Worm (Caenorhabditis elegans): Measurements from ENCODE around the gene R11G1.7.

The R11G1.7 gene

DNA sequence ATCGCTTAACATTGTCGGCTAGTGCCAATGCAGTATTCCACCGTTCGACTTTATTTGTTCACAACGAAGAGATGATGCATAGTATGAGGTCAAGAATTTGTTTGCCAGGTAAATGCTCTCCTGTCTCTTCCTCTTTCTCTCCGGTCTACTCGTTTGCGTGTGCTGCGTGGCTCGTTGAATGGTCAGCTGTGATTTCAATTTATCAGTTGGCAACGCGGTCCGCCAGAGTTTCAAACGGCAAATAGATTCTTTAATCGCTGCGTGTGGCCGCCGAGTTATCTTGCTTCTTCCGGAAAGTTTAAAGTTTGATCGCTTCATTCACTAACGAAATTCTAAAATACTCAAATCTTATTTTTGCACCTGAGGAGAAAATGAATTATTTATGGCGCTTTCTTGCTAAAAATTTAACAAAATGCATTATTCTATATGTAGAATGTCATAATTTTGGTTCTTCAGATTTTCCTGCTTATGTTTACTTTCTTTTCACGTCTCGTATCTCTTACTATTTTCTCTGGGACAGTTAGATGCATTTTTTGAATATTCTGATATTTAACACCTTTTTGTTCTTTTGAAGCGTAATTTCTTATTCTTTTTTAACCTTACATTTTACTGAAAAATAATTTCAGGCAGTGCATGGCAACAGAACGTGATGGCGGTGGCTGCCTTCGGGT, 24.6 kb downstream of the R11G1.7 start, which contains the start of gene tsp-17:
TSS of gene tsp-17 (plus strand) at position 621 of the 671 bp plus-strand sequence.
- no peak for TF ChIP-seq tbx-2 (tag; optimal IDR thresholded peaks at IDR 0.05)
- TF ChIP-seq unc-55 (GFP tag; optimal IDR thresholded peaks at IDR 0.05) = peak; percentile 17
- TF ChIP-seq lin-11 (tag; optimal IDR thresholded peaks at IDR 0.05) = no peak
- TF ChIP-seq sox-2 (GFP tag; IDR thresholded peaks at IDR 0.05) = no peak
- no peak for TF ChIP-seq unc-86 (tag; optimal IDR thresholded peaks at IDR 0.05)
- no peak for TF ChIP-seq syd-9 (tag; optimal IDR thresholded peaks at IDR 0.05)
- TF ChIP-seq odd-2 (tag; optimal IDR thresholded peaks at IDR 0.05) = no peak
- TF ChIP-seq dmd-4 (tag; optimal IDR thresholded peaks at IDR 0.05; ENCODE audit: borderline replicate concordance) = no peak
- TF ChIP-seq pag-3 (tag; optimal IDR thresholded peaks at IDR 0.05; ENCODE audit: borderline replicate concordance) = no peak
- TF ChIP-seq elt-2 (tag; optimal IDR thresholded peaks at IDR 0.05) = peak; percentile 23

DNA sequence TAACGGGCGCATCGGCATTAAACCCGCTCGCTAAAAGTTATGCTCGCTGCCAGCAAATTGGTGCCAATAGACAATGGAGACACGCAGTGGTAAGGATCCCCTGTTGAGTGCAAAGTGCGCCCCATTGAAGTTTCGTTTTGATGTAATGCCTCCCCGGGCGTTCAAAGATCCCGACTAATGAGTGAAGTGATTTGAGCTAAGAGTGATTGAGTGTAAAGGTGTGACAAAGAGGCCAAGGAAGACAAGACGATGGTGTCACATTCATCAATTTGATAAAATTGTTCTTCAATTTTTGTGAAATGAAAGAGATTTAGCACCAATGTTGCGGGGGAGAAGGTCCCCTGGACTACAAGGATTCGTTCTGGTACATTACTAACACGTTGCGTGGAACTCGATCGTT, 27.0 kb downstream of the R11G1.7 start:
- TF ChIP-seq unc-55 (GFP tag; optimal IDR thresholded peaks at IDR 0.05) (peak; percentile 77), ceh-14 (tag; optimal IDR thresholded peaks at IDR 0.05) (no peak)

DNA sequence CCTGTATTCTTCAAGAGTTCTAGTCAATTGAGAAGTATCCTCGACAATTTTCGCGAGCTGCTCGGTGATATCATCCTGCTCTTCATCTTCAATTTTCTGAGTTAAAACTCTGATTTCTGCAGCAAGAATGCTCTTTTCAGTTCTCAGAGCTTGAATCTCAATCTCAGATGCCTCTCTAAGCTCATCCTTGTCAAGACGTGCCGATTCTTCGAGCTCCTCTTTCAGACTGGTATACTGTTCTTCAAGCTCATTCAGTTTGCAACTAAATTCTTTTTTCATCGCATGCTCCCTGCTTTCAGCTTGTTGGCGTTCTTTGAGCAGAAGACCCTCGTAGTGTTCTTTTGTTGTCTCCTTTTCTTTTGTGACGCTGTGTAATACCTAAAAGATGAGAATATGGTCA, 30.3 kb downstream of the R11G1.7 start:
- TF ChIP-seq C08G9.2 (tag; optimal IDR thresholded peaks at IDR 0.05) = no peak
- no peak for TF ChIP-seq ceh-30 (tag; optimal IDR thresholded peaks at IDR 0.05)
- no peak for TF ChIP-seq rnt-1 (tag; optimal IDR thresholded peaks at IDR 0.05)
- TF ChIP-seq tbx-7 (tag; optimal IDR thresholded peaks at IDR 0.05) = no peak
- no peak for TF ChIP-seq nfya-1 (tag; optimal IDR thresholded peaks at IDR 0.05)
- TF ChIP-seq fax-1 (tag; optimal IDR thresholded peaks at IDR 0.05) = no peak
- no peak for TF ChIP-seq pqm-1 (tag; optimal IDR thresholded peaks at IDR 0.05)
- no peak for TF ChIP-seq ceh-18 (tag; optimal IDR thresholded peaks at IDR 0.05)

DNA sequence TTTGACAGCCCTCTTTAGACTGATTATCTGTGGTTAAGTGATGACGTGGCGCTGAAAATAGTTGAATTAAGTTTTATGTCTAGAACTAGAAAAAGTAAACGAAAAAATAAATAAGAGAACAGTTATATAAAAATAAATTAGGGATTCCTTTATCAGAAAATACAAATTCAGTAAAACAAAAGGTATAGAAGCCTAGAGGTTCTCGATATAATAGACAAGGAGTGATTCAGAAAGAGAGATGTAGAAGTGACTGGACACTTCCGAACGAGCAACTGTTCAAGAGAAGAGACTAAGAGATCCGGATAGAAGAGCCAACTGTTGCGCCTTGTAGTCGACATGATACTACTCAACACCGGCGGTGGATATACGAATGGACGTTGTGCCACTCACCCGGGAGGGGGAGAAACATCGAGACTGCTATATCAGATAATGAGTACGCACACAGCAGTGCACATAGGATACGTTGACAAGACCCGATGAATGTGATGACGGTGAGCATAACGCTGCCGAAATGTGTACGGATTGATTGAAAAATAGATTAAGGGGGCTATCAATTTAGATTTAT, 33.2 kb downstream of the R11G1.7 start, which contains the start of gene tag-278:
TSS of gene tag-278 (minus strand) at position 51 of the 565 bp plus-strand sequence.
- TF ChIP-seq hlh-13 (GFP tag; optimal IDR thresholded peaks at IDR 0.05) = no peak
- peak; percentile 39 for TF ChIP-seq nfya-1 (tag; optimal IDR thresholded peaks at IDR 0.05)
- TF ChIP-seq K09A11.1 (tag; optimal IDR thresholded peaks at IDR 0.05; ENCODE audit: insufficient read depth) = no peak
- TF ChIP-seq ceh-2 (tag; optimal IDR thresholded peaks at IDR 0.05) = no peak
- TF ChIP-seq hlh-30 (tag; optimal IDR thresholded peaks at IDR 0.05; ENCODE audit: insufficient read depth) = no peak
- TF ChIP-seq unc-3 (GFP tag; conservative IDR thresholded peaks at IDR 0.05) = no peak
- no peak for TF ChIP-seq unc-3 (tag; optimal IDR thresholded peaks at IDR 0.05)
- no peak for TF ChIP-seq hlh-15 (tag; optimal IDR thresholded peaks at IDR 0.05)
- no peak for TF ChIP-seq ceh-30 (tag; optimal IDR thresholded peaks at IDR 0.05)
- no peak for TF ChIP-seq dmd-4 (tag; optimal IDR thresholded peaks at IDR 0.05; ENCODE audit: borderline replicate concordance)
- TF ChIP-seq ceh-31 (tag; optimal IDR thresholded peaks at IDR 0.05) = peak; percentile 23
- TF ChIP-seq ceh-34 (tag; optimal IDR thresholded peaks at IDR 0.05) = peak; percentile 11
- peak; percentile 84 for TF ChIP-seq unc-55 (GFP tag; optimal IDR thresholded peaks at IDR 0.05)
- no peak for TF ChIP-seq gmeb-2 (tag; optimal IDR thresholded peaks at IDR 0.05)
- peak; percentile 59 for TF ChIP-seq rnt-1 (tag; optimal IDR thresholded peaks at IDR 0.05)
- TF ChIP-seq ceh-18 (tag; optimal IDR thresholded peaks at IDR 0.05) = peak; percentile 77
- no peak for TF ChIP-seq unc-42 (tag; optimal IDR thresholded peaks at IDR 0.05)
- no peak for TF ChIP-seq eyg-1 (tag; optimal IDR thresholded peaks at IDR 0.05)
- TF ChIP-seq ceh-24 (tag; optimal IDR thresholded peaks at IDR 0.05) = no peak
- no peak for TF ChIP-seq ref-2 (tag; optimal IDR thresholded peaks at IDR 0.05)
- TF ChIP-seq fkh-10 (GFP tag; optimal IDR thresholded peaks at IDR 0.05) = no peak
- TF ChIP-seq pqm-1 (tag; optimal IDR thresholded peaks at IDR 0.05) = no peak
- no peak for TF ChIP-seq ama-1 (optimal IDR thresholded peaks at IDR 0.05)
- no peak for TF ChIP-seq ceh-9 (tag; optimal IDR thresholded peaks at IDR 0.05)
- no peak for TF ChIP-seq hlh-8 (tag; optimal IDR thresholded peaks at IDR 0.05)
- no peak for TF ChIP-seq T23F11.4 (GFP tag; optimal IDR thresholded peaks at IDR 0.05)
- TF ChIP-seq C08G9.2 (tag; optimal IDR thresholded peaks at IDR 0.05) = no peak
- TF ChIP-seq lin-11 (tag; optimal IDR thresholded peaks at IDR 0.05) = no peak
- no peak for TF ChIP-seq elt-4 (tag; optimal IDR thresholded peaks at IDR 0.05)
- TF ChIP-seq pros-1 (tag; optimal IDR thresholded peaks at IDR 0.05) = no peak
- no peak for TF ChIP-seq ceh-14 (tag; optimal IDR thresholded peaks at IDR 0.05)
- no peak for TF ChIP-seq ets-4 (tag; optimal IDR thresholded peaks at IDR 0.05)
- TF ChIP-seq madf-2 (tag; optimal IDR thresholded peaks at IDR 0.05) = no peak
- no peak for TF ChIP-seq npax-4 (tag; optimal IDR thresholded peaks at IDR 0.05)
- no peak for TF ChIP-seq ahr-1 (tag; optimal IDR thresholded peaks at IDR 0.05)
- no peak for TF ChIP-seq elt-2 (tag; optimal IDR thresholded peaks at IDR 0.05)
- TF ChIP-seq che-1 (tag; optimal IDR thresholded peaks at IDR 0.05) = no peak
